Fruit fly (Drosophila melanogaster): ENCODE measurements around the gene Saysd1.

- TF ChIP-seq bab1 (GFP tag; optimal IDR thresholded peaks at IDR 0.05) (no peak), CG1620 (GFP tag; optimal IDR thresholded peaks at IDR 0.05) (no peak), cic (GFP tag; optimal IDR thresholded peaks at IDR 0.05) (no peak), Mnt (GFP tag; optimal IDR thresholded peaks at IDR 0.05) (no peak), Crg-1 (GFP tag; optimal IDR thresholded peaks at IDR 0.05) (no peak), CG12768 (GFP tag; optimal IDR thresholded peaks at IDR 0.05) (no peak)
Measured at dm6 chr3R:25225483-25225882, 10.5 kb upstream of the Saysd1 start.
